Worm (Caenorhabditis elegans) whole organism, early embryonic: Measurements from ENCODE around the gene clec-219.

Source experiments
- B0310.2 ChIP-seq: sonication (generic microtip); optimal IDR thresholded peaks from 2 replicates; lab custom pipeline; 2016; ENCODE audit warnings: mild to moderate bottlenecking, missing genetic modification characterization, missing compliant biosample characterization
- F13C5.2 ChIP-seq: sonication (generic microtip); optimal IDR thresholded peaks from 2 replicates; lab custom pipeline; 2017; ENCODE audit warnings: mild to moderate bottlenecking, missing genetic modification characterization, inconsistent platforms, missing compliant biosample characterization
- aly-1 ChIP-seq: sonication (generic microtip); optimal IDR thresholded peaks from 2 replicates; lab custom pipeline; 2016; ENCODE audit warnings: missing genetic modification characterization, missing compliant biosample characterization
- ama-1 ChIP-seq: fragments of 150-350 bp; optimal IDR thresholded peaks from 2 replicates; lab custom pipeline; 2014
- ceh-13 ChIP-seq: fragments of 200-800 bp; sonication (Bioruptor generic); optimal IDR thresholded peaks from 2 replicates; lab custom pipeline; 2018; ENCODE audit warnings: mild to moderate bottlenecking, missing genetic modification characterization, missing compliant biosample characterization
- ceh-36 ChIP-seq: sonication (generic microtip); optimal IDR thresholded peaks from 2 replicates; lab custom pipeline; 2016; ENCODE audit warnings: missing genetic modification characterization, inconsistent platforms, missing compliant biosample characterization
- ets-7 ChIP-seq: sonication (generic microtip); optimal IDR thresholded peaks from 2 replicates; lab custom pipeline; 2016; ENCODE audit warnings: missing genotype, missing genetic modification characterization, missing compliant biosample characterization
- flt-1 ChIP-seq: fragments of 200-800 bp; sonication (Bioruptor generic); IDR thresholded peaks from 2 replicates; pipeline ENCODE4 v1.3.6; 2022; ENCODE audit warnings: missing genetic modification characterization, missing compliant biosample characterization
- hmbx-1 ChIP-seq: sonication (generic microtip); optimal IDR thresholded peaks from 2 replicates; lab custom pipeline; 2016; ENCODE audit warnings: mild to moderate bottlenecking, missing genetic modification characterization, missing compliant biosample characterization
- hmg-4 ChIP-seq: fragments of 200-800 bp; sonication (Bioruptor generic); optimal IDR thresholded peaks from 2 replicates; lab custom pipeline; 2018; ENCODE audit warnings: mild to moderate bottlenecking, missing genetic modification characterization, missing compliant biosample characterization
- hnd-1 ChIP-seq: sonication (generic microtip); optimal IDR thresholded peaks from 2 replicates; lab custom pipeline; 2016; ENCODE audit warnings: missing genetic modification characterization, missing compliant biosample characterization
- pes-1 ChIP-seq: fragments of 200-800 bp; sonication (Bioruptor generic); IDR thresholded peaks from 2 replicates; pipeline ENCODE4 v1.3.6; 2022; ENCODE audit warnings: missing genetic modification reagents, missing genetic modification characterization, missing compliant biosample characterization
- scrt-1 ChIP-seq: fragments of 200-800 bp; sonication (Bioruptor generic); IDR thresholded peaks from 2 replicates; pipeline ENCODE4 v1.3.6; 2022; ENCODE audit warnings: missing genetic modification characterization, missing compliant biosample characterization
- sea-1 ChIP-seq: fragments of 200-800 bp; sonication (Bioruptor generic); conservative IDR thresholded peaks from 2 replicates; pipeline ENCODE4 v1.3.6; 2022; ENCODE audit warnings: missing genetic modification characterization, missing compliant biosample characterization
- tbx-11 ChIP-seq: fragments of 200-800 bp; sonication (Bioruptor generic); IDR thresholded peaks from 2 replicates; pipeline ENCODE4 v1.3.6; 2022; ENCODE audit warnings: missing genetic modification characterization, missing compliant biosample characterization
- tbx-37 ChIP-seq: fragments of 200-800 bp; sonication (Bioruptor generic); conservative IDR thresholded peaks from 2 replicates; pipeline ENCODE4 v1.3.6; 2022; ENCODE audit warnings: missing genetic modification reagents, missing genetic modification characterization, missing compliant biosample characterization
- tra-4 ChIP-seq: sonication (generic microtip); optimal IDR thresholded peaks from 2 replicates; lab custom pipeline; 2017; ENCODE audit warnings: missing genetic modification characterization, missing compliant biosample characterization

clec-219 gene

ce11 chrV:8357756-8358155, 39.5 kb downstream of the clec-219 start:
- TF ChIP-seq pes-1 (GFP tag; lab: Robert Waterston, UW) = no peak
- no peak for TF ChIP-seq tra-4 (tag; lab: Kevin White, UChicago)
- no peak for TF ChIP-seq ceh-36 (tag; lab: Kevin White, UChicago)

DNA sequence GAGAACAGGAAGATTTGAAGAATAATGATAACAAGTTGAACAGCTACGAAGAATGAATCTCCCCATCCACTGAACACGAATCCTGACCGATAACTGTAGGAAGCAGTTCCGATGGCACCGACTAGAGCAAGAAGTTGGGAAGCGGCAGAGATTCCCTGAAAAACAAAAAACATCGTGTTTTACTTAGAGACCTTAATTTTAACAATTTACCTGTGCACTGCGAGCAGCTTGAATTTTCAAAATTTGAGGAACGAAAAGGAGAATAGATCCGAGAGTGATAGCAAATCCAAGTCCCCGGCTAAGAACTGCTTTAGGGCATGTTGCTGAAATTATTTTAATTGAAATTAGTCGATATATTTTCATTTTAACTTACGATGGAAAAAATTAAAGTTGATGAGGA, 40.5 kb downstream of the clec-219 start:
- TF ChIP-seq flt-1 (no peak), ceh-36 (tag; lab: Kevin White, UChicago) (no peak), tra-4 (tag; lab: Kevin White, UChicago) (no peak), sea-1 (GFP tag; lab: Robert Waterston, UW) (no peak), tbx-37 (GFP tag; lab: Robert Waterston, UW) (no peak), pes-1 (GFP tag; lab: Robert Waterston, UW) (no peak), ama-1 (lab: Kevin White, UChicago) (no peak), hmbx-1 (tag; lab: Kevin White, UChicago) (no peak), ets-7 (tag; lab: Kevin White, UChicago) (no peak), tbx-11 (GFP tag; lab: Robert Waterston, UW) (no peak), F13C5.2 (tag; lab: Kevin White, UChicago) (no peak), hmg-4 (GFP tag; lab: Kevin White, UChicago) (no peak), aly-1 (tag; lab: Kevin White, UChicago) (no peak), ceh-13 (no peak), B0310.2 (no peak), scrt-1 (GFP tag; lab: Robert Waterston, UW) (no peak), hnd-1 (tag; lab: Kevin White, UChicago) (no peak)

DNA sequence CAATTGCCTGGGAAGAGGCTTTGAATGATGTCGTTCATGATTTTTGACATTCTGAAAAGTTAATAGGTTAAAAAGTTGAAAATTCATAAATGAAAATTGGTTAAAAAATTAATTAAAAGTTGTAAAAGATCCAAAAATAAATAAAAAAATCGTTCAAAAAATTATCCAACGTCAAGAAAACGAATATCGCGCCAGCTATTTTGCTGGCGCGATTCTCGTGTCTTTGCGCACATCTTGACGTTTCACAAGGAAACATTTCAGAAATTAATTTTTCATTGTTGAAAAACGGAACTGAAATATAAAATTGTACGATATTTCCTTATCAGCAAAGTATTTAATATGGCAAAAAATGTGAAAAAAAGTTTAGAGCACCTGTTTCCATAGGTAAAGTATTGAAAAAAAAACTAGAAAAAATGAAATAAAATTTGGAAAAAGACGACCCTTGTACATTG, 40.9 kb downstream of the clec-219 start, which contains the start of gene mpdu-1:
TSS of gene mpdu-1 (minus strand) at position 51 of the 452 bp plus-strand sequence.
- no peak for TF ChIP-seq aly-1 (tag; lab: Kevin White, UChicago)
- no peak for TF ChIP-seq tbx-11 (GFP tag; lab: Robert Waterston, UW)
- no peak for TF ChIP-seq tra-4 (tag; lab: Kevin White, UChicago)

ce11 chrV:8359792-8360191, 41.6 kb downstream of the clec-219 start, which contains the start of gene F38E1.6:
F38E1.6 (plus strand) TSS chrV:8360092.
- TF ChIP-seq scrt-1 (GFP tag; lab: Robert Waterston, UW) (no peak), pes-1 (GFP tag; lab: Robert Waterston, UW) (no peak), tbx-11 (GFP tag; lab: Robert Waterston, UW) (no peak), flt-1 (no peak), ceh-36 (tag; lab: Kevin White, UChicago) (no peak), tbx-37 (GFP tag; lab: Robert Waterston, UW) (no peak), ama-1 (lab: Kevin White, UChicago) (no peak), tra-4 (tag; lab: Kevin White, UChicago) (no peak), B0310.2 (no peak), F13C5.2 (tag; lab: Kevin White, UChicago) (no peak), hmg-4 (GFP tag; lab: Kevin White, UChicago) (no peak), ceh-13 (no peak), hnd-1 (tag; lab: Kevin White, UChicago) (no peak), hmbx-1 (tag; lab: Kevin White, UChicago) (no peak), sea-1 (GFP tag; lab: Robert Waterston, UW) (no peak), ets-7 (tag; lab: Kevin White, UChicago) (no peak), aly-1 (tag; lab: Kevin White, UChicago) (no peak)

ce11 chrV:8370705-8371104, 52.5 kb downstream of the clec-219 start, which contains the start of gene gpa-2:
gpa-2 (plus strand) TSS chrV:8371005.
- TF ChIP-seq flt-1 (no peak), tra-4 (tag; lab: Kevin White, UChicago) (no peak), tbx-37 (GFP tag; lab: Robert Waterston, UW) (no peak), sea-1 (GFP tag; lab: Robert Waterston, UW) (no peak), hmbx-1 (tag; lab: Kevin White, UChicago) (no peak), ets-7 (tag; lab: Kevin White, UChicago) (no peak), ama-1 (lab: Kevin White, UChicago) (no peak), hmg-4 (GFP tag; lab: Kevin White, UChicago) (no peak)
